Fruit fly (Drosophila melanogaster) whole organism: ENCODE results near the gene CG13054.

ENCODE experiments used
- CG8478 ChIP-seq: fragments of >200 bp; optimal IDR thresholded peaks from 2 replicates; lab custom pipeline; 2018; ENCODE audit warnings: inconsistent platforms
- Dll ChIP-seq: fragments of >200 bp; optimal IDR thresholded peaks from 2 replicates; lab custom pipeline; 2017
- EcR ChIP-seq, 2 experiments: fragments of >200 bp; optimal IDR thresholded peaks; 2 replicates each; lab custom pipeline; 2017; ENCODE audit warnings: missing biosample characterization in 2 of 2, missing genetic modification characterization in 2 of 2, missing genetic modification reagents in 2 of 2
- pan ChIP-seq: fragments of >200 bp; optimal IDR thresholded peaks from 2 replicates; lab custom pipeline; 2017
- psq ChIP-seq: fragments of >200 bp; optimal IDR thresholded peaks from 2 replicates; lab custom pipeline; 2017
- usp ChIP-seq: fragments of >200 bp; optimal IDR thresholded peaks from 2 replicates; lab custom pipeline; 2017; ENCODE audit warnings: missing biosample characterization, missing genetic modification characterization, mixed read lengths

DNA sequence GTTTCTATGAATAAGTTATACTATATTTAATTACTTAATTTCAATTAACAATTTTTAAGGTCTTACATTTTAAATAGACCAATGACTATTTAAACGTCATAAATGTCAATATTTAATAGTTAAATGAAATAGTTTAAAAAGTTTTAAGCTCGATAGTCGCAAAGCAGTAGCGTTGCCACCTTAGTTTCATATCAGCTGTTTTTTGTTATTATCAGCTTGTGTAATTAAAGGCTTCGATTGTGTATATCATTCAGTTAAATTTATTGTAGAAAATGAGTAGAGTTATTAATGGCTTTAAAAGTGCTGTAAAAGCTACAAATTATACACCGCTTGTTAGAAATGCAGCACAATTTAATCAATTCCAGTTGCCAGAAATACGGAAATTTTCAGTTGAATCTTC, 24.1 kb downstream of the CG13054 start, which contains the start of gene Hsc20:
- no peak for TF ChIP-seq EcR (GFP tag; optimal IDR thresholded peaks at IDR 0.05; lab: Kevin White, UChicago)
- no peak for TF ChIP-seq usp (GFP tag; lab: Kevin White, UChicago)
- TF ChIP-seq psq = no peak
- no peak for TF ChIP-seq Dll (lab: Kevin White, UChicago)
- TF ChIP-seq CG8478 (lab: Kevin White, UChicago) = no peak
- TF ChIP-seq pan (lab: Kevin White, UChicago) = no peak
